Worm (Caenorhabditis elegans): ENCODE measurements around the gene srh-27.

The srh-27 gene

DNA sequence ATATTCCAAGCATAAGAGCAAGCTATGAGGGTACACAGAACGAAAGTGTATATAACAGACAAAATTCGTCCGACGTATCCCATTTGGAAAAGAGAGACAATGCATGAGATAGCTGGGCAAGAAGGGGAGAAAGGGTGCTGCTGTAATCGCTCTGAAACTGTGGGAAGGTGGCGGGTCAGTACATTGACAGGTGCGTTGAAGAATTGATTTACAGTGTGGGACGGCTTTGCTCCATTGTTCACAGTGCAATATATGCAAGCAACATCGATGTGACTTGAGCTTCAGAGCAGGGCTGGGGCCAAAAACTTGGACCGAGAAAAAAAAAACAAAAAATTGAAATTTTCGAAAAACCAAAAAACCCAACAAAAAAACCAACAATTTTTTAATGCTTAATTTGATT is 38.2 kb upstream of the srh-27 start, which contains the start of gene F57G9.3:
Gene F57G9.3 (minus strand): TSS at position 101 of the 400 bp plus-strand sequence.
- TF ChIP-seq nhr-11 (tag; optimal IDR thresholded peaks at IDR 0.05) = no peak
- TF ChIP-seq ceh-6 (GFP tag; optimal IDR thresholded peaks at IDR 0.05) = no peak
- no peak for TF ChIP-seq ref-2 (tag; optimal IDR thresholded peaks at IDR 0.05)
- no peak for TF ChIP-seq unc-55 (GFP tag; optimal IDR thresholded peaks at IDR 0.05)
- TF ChIP-seq npax-4 (tag; optimal IDR thresholded peaks at IDR 0.05) = no peak
- no peak for TF ChIP-seq che-1 (tag; optimal IDR thresholded peaks at IDR 0.05)
- no peak for TF ChIP-seq madf-2 (tag; optimal IDR thresholded peaks at IDR 0.05)

DNA sequence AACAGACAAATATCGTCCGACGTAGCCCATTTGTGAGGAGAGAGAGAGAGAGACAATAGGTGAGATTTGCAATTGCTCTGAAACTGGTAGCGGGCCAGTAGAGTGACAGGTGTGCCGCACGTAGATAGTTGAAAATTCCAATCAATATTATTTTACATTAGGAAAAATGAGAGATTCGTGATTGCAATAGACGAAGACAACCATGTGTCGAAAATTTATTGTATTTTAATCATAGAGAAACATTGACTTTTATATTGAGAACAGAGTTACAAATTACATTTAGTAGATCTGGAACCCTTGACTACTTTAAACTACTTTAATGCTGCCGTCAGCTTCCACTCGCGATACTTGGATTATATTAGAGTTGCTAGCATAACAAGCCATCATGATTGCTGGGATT is 35.9 kb upstream of the srh-27 start, which contains the start of gene Y57A10C.1:
Gene Y57A10C.1 (minus strand): TSS at position 101 of the 400 bp plus-strand sequence.
- TF ChIP-seq hlh-13 (GFP tag; optimal IDR thresholded peaks at IDR 0.05) = no peak

DNA sequence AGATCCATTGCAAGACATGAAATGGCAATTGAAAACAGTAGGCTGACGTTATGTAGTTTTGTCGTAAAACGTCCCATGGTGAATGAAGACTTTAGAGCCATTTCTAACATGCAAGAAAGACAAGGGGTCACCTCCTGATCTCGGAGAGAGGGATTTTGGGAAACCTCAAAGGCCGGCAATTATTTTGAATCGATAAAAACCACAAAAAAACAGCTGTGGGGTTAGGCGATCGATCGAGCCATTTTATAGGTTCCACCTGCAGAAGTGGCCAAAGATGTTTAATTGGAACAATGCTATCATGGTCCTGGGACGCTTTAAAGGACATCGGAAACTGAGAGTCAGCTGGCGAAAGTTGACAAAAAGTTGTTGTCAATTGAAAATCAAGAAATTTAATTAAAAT is 33.5 kb upstream of the srh-27 start, which contains the start of gene Y57A10C.11:
Gene Y57A10C.11 (minus strand): TSS at position 101 of the 400 bp plus-strand sequence.
- TF ChIP-seq ets-4 (tag; optimal IDR thresholded peaks at IDR 0.05) = no peak
- no peak for TF ChIP-seq ceh-6 (GFP tag; optimal IDR thresholded peaks at IDR 0.05)
- no peak for TF ChIP-seq tbx-2 (tag; optimal IDR thresholded peaks at IDR 0.05)
- no peak for TF ChIP-seq pros-1 (tag; optimal IDR thresholded peaks at IDR 0.05)
- TF ChIP-seq fkh-10 (GFP tag; optimal IDR thresholded peaks at IDR 0.05) = no peak
- no peak for TF ChIP-seq sox-4 (tag; optimal IDR thresholded peaks at IDR 0.05)
- TF ChIP-seq hlh-30 (tag; optimal IDR thresholded peaks at IDR 0.05; ENCODE audit: insufficient read depth) = no peak

DNA sequence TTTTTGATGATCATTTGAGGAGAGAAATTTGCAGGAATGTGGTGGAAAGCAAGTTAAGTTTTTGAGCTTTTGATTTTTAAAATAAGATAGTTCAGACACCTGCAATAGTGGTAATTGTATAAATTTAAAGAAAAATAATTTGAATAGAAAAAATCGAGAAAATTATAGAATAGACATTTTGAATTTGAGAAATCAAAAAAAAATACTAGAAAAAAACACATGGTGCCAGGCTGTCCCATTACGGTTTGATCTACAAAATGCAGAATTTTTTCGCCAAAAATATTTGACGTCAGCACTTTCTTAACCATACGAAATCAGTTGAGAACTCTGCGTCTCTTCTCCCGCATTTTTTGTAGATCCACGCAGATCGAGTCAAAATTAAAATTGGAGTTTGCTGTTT is 30.8 kb upstream of the srh-27 start, which contains the start of gene sre-27:
Gene sre-27 (minus strand): TSS at position 101 of the 400 bp plus-strand sequence.
- no peak for TF ChIP-seq ama-1 (optimal IDR thresholded peaks at IDR 0.05)
- TF ChIP-seq mec-3 (tag; optimal IDR thresholded peaks at IDR 0.05; ENCODE audit: borderline replicate concordance) = no peak
- no peak for TF ChIP-seq lin-11 (tag; optimal IDR thresholded peaks at IDR 0.05)
- TF ChIP-seq dmd-4 (tag; optimal IDR thresholded peaks at IDR 0.05; ENCODE audit: borderline replicate concordance) = no peak
- TF ChIP-seq fkh-6 (tag; optimal IDR thresholded peaks at IDR 0.05) = no peak
- TF ChIP-seq ceh-9 (tag; optimal IDR thresholded peaks at IDR 0.05) = no peak
- no peak for TF ChIP-seq odd-2 (tag; optimal IDR thresholded peaks at IDR 0.05)
- no peak for TF ChIP-seq nhr-11 (tag; optimal IDR thresholded peaks at IDR 0.05)
- TF ChIP-seq syd-9 (tag; optimal IDR thresholded peaks at IDR 0.05) = no peak
- TF ChIP-seq hlh-30 (tag; optimal IDR thresholded peaks at IDR 0.05; ENCODE audit: insufficient read depth) = no peak
- TF ChIP-seq ceh-6 (GFP tag; optimal IDR thresholded peaks at IDR 0.05) = no peak
- no peak for TF ChIP-seq F13H6.1 (tag; optimal IDR thresholded peaks at IDR 0.05)
- TF ChIP-seq pat-9 (tag; optimal IDR thresholded peaks at IDR 0.05) = no peak
- TF ChIP-seq ceh-34 (tag; optimal IDR thresholded peaks at IDR 0.05) = no peak
- no peak for TF ChIP-seq sox-4 (tag; optimal IDR thresholded peaks at IDR 0.05)
- TF ChIP-seq elt-2 (tag; optimal IDR thresholded peaks at IDR 0.05) = no peak
- TF ChIP-seq C08G9.2 (tag; optimal IDR thresholded peaks at IDR 0.05) = no peak
- no peak for TF ChIP-seq hlh-13 (GFP tag; optimal IDR thresholded peaks at IDR 0.05)
- no peak for TF ChIP-seq C38D4.7 (GFP tag; optimal IDR thresholded peaks at IDR 0.05)
- no peak for TF ChIP-seq che-1 (tag; optimal IDR thresholded peaks at IDR 0.05)

DNA sequence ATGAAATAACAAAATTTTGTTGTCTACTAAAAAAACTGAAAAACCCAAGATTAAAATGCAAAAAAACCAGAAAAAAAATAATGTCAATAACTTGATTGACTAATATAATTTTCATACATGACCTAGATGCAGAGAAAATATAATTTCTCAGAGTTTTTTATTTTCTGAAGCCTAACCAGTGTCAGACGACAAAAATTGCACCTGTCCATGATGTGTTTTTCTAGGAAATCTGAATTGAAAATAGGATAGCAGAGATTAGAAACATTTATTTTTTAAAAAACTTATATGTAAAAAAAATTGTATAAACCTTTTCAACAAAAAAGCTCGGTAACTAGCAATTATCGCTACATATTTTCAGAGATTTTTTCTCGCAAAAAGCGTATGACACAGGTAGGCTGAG is 30.3 kb upstream of the srh-27 start:
- TF ChIP-seq odd-2 (tag; optimal IDR thresholded peaks at IDR 0.05) = no peak
- TF ChIP-seq unc-86 (tag; optimal IDR thresholded peaks at IDR 0.05) = no peak
- TF ChIP-seq ceh-48 (tag; optimal IDR thresholded peaks at IDR 0.05) = no peak
- TF ChIP-seq ceh-2 (tag; optimal IDR thresholded peaks at IDR 0.05) = no peak
- no peak for TF ChIP-seq hlh-15 (tag; optimal IDR thresholded peaks at IDR 0.05)
- no peak for TF ChIP-seq tbx-2 (tag; optimal IDR thresholded peaks at IDR 0.05)
- no peak for TF ChIP-seq pag-3 (tag; optimal IDR thresholded peaks at IDR 0.05; ENCODE audit: borderline replicate concordance)
- TF ChIP-seq lim-6 (tag; optimal IDR thresholded peaks at IDR 0.05) = no peak
- TF ChIP-seq lin-11 (tag; optimal IDR thresholded peaks at IDR 0.05) = no peak
